Worm (Caenorhabditis elegans) whole organism, mixed stage, embryonic: ENCODE results near the gene C23G10.5.

Experiments used
- blmp-1 ChIP-seq: fragments of 150-350 bp; optimal IDR thresholded peaks from 2 replicates; lab custom pipeline; 2014; ENCODE audit warnings: missing biosample characterization, missing genetic modification characterization
- ceh-39 ChIP-seq: fragments of 150-350 bp; optimal IDR thresholded peaks from 2 replicates; lab custom pipeline; 2014; ENCODE audit warnings: missing biosample characterization, missing genetic modification characterization
- ceh-43 ChIP-seq: fragments of 200-800 bp; sonication (Bioruptor generic); optimal IDR thresholded peaks from 2 replicates; lab custom pipeline; 2018; ENCODE audit warnings: mild to moderate bottlenecking, missing genetic modification characterization, moderate library complexity, missing compliant biosample characterization
- ceh-83 ChIP-seq: fragments of 200-800 bp; sonication (Bioruptor generic); optimal IDR thresholded peaks from 2 replicates; lab custom pipeline; 2018; ENCODE audit warnings: mild to moderate bottlenecking, missing genetic modification characterization, missing compliant biosample characterization
- ces-1 ChIP-seq: fragments of 150-350 bp; optimal IDR thresholded peaks from 2 replicates; lab custom pipeline; 2014; ENCODE audit warnings: missing biosample characterization, missing genetic modification reagents, missing genetic modification characterization
- cnd-1 ChIP-seq: fragments of 200-800 bp; sonication (Bioruptor generic); optimal IDR thresholded peaks from 2 replicates; lab custom pipeline; 2018; ENCODE audit warnings: mild to moderate bottlenecking, missing genetic modification characterization, missing compliant biosample characterization
- drap-1 ChIP-seq: fragments of 200-800 bp; sonication (Bioruptor generic); optimal IDR thresholded peaks from 3 replicates; lab custom pipeline; 2018; ENCODE audit warnings: mild to moderate bottlenecking, missing genetic modification characterization, missing compliant biosample characterization
- elt-1 ChIP-seq: sonication (generic microtip); optimal IDR thresholded peaks from 2 replicates; lab custom pipeline; 2017; ENCODE audit warnings: missing genetic modification characterization, mild to moderate bottlenecking, missing compliant biosample characterization, antibody characterized with exemption, moderate library complexity, borderline replicate concordance; ENCODE audit not compliant: insufficient read depth
- elt-3 ChIP-seq: fragments of 150-350 bp; optimal IDR thresholded peaks from 2 replicates; lab custom pipeline; 2014; ENCODE audit warnings: missing biosample characterization, missing genetic modification characterization
- ham-2 ChIP-seq: fragments of 200-800 bp; sonication (Bioruptor generic); optimal IDR thresholded peaks from 2 replicates; lab custom pipeline; 2018; ENCODE audit warnings: mild to moderate bottlenecking, missing genetic modification characterization, missing compliant biosample characterization
- hlh-1 ChIP-seq: fragments of 150-350 bp; optimal IDR thresholded peaks from 2 replicates; lab custom pipeline; 2014; ENCODE audit warnings: missing biosample characterization, missing genetic modification reagents, missing genetic modification characterization
- lin-13 ChIP-seq: fragments of 150-350 bp; optimal IDR thresholded peaks from 2 replicates; lab custom pipeline; 2014; ENCODE audit warnings: missing biosample characterization, missing genetic modification characterization
- lin-32 ChIP-seq: fragments of 200-800 bp; sonication (Bioruptor generic); optimal IDR thresholded peaks from 2 replicates; lab custom pipeline; 2018; ENCODE audit warnings: mild to moderate bottlenecking, missing genetic modification characterization, missing compliant biosample characterization
- lsy-2 ChIP-seq: fragments of 150-350 bp; optimal IDR thresholded peaks from 2 replicates; lab custom pipeline; 2014; ENCODE audit warnings: missing biosample characterization, missing genetic modification characterization
- mab-5 ChIP-seq: fragments of 150-350 bp; optimal IDR thresholded peaks from 2 replicates; lab custom pipeline; 2014; ENCODE audit warnings: missing biosample characterization, missing genetic modification characterization
- mls-2 ChIP-seq: sonication (generic microtip); optimal IDR thresholded peaks from 2 replicates; lab custom pipeline; 2016; ENCODE audit warnings: mild to moderate bottlenecking, missing genetic modification characterization, moderate library complexity, missing compliant biosample characterization
- nhr-2 ChIP-seq: fragments of 150-350 bp; optimal IDR thresholded peaks from 2 replicates; lab custom pipeline; 2014; ENCODE audit warnings: missing biosample characterization, missing genetic modification characterization
- nhr-237 ChIP-seq: fragments of 150-350 bp; optimal IDR thresholded peaks from 2 replicates; lab custom pipeline; 2014; ENCODE audit warnings: missing biosample characterization, missing genetic modification characterization
- nhr-28 ChIP-seq: fragments of 150-350 bp; optimal IDR thresholded peaks from 2 replicates; lab custom pipeline; 2014; ENCODE audit warnings: missing biosample characterization, missing genetic modification characterization
- nhr-76 ChIP-seq: sonication (generic microtip); optimal IDR thresholded peaks from 2 replicates; lab custom pipeline; 2017; ENCODE audit warnings: missing biosample characterization, missing genetic modification characterization
- pha-4 ChIP-seq: fragments of 150-350 bp; optimal IDR thresholded peaks from 2 replicates; lab custom pipeline; 2018; ENCODE audit warnings: missing biosample characterization, missing genetic modification reagents, missing genetic modification characterization
- sem-2 ChIP-seq: fragments of 200-800 bp; sonication (Bioruptor generic); optimal IDR thresholded peaks from 2 replicates; lab custom pipeline; 2018; ENCODE audit warnings: mild to moderate bottlenecking, missing genetic modification characterization, missing compliant biosample characterization
- snpc-4 ChIP-seq: fragments of 150-350 bp; optimal IDR thresholded peaks from 2 replicates; lab custom pipeline; 2014; ENCODE audit warnings: missing biosample characterization, missing genetic modification characterization
- sptf-1 ChIP-seq: sonication (generic microtip); optimal IDR thresholded peaks from 2 replicates; lab custom pipeline; 2017; ENCODE audit warnings: mild to moderate bottlenecking, missing genetic modification characterization, moderate library complexity, missing compliant biosample characterization
- tbx-8 ChIP-seq: fragments of 200-800 bp; sonication (Bioruptor generic); optimal IDR thresholded peaks from 2 replicates; lab custom pipeline; 2018; ENCODE audit warnings: mild to moderate bottlenecking, missing genetic modification characterization, moderate library complexity, missing compliant biosample characterization
- unc-62 ChIP-seq: fragments of 150-350 bp; optimal IDR thresholded peaks from 2 replicates; lab custom pipeline; 2014; ENCODE audit warnings: missing biosample characterization, missing genetic modification reagents, missing genetic modification characterization
- zip-8 ChIP-seq: fragments of 150-350 bp; optimal IDR thresholded peaks from 2 replicates; lab custom pipeline; 2014; ENCODE audit warnings: missing biosample characterization, missing genetic modification characterization
- ztf-11 ChIP-seq: fragments of 150-350 bp; optimal IDR thresholded peaks from 2 replicates; lab custom pipeline; 2014; ENCODE audit warnings: missing biosample characterization, missing genetic modification characterization

The C23G10.5 gene

ce11 chrIII:6207046-6207445, 16.1 kb downstream of the C23G10.5 start:
- TF ChIP-seq mab-5 (no peak), unc-62 (GFP tag; lab: Kevin White, UChicago) (no peak), cnd-1 (tag; lab: Kevin White, UChicago) (no peak), ham-2 (no peak), ces-1 (GFP tag; lab: Kevin White, UChicago) (no peak), ztf-11 (tag; lab: Kevin White, UChicago) (no peak), nhr-2 (tag; lab: Kevin White, UChicago) (no peak), elt-1 (tag; lab: Kevin White, UChicago) (no peak)

DNA sequence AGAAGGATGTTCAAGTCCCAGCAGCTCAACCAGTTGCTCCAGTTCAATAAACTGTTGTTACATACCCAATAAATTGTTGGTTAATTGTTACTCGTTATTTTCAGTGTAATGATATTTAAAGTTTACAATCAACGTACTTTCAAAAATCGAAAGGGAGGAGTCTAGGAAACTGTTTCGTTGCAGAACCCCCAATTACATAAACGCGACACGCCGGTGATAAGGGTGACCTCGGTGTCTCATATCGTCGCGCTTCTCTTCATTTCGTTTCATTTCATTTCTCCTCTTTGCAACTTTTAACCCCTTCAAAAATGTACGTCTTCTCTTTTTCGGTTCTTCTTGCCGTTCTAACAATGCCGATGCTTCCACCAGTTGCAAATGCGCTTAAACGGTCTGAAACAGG, 17.0 kb downstream of the C23G10.5 start, which contains the start of gene C23G10.2:
Gene C23G10.2 (plus strand): TSS at position 184 of the 400 bp plus-strand sequence.
- TF ChIP-seq ceh-39 (tag; lab: Kevin White, UChicago) (no peak), lin-13 (tag; lab: Kevin White, UChicago) (no peak), nhr-2 (tag; lab: Kevin White, UChicago) (no peak), elt-1 (tag; lab: Kevin White, UChicago) (no peak), nhr-76 (tag; lab: Kevin White, UChicago) (no peak), nhr-28 (tag; lab: Kevin White, UChicago) (no peak), drap-1 (GFP tag; lab: Kevin White, UChicago) (no peak), tbx-8 (GFP tag; lab: Kevin White, UChicago) (no peak), ztf-11 (tag; lab: Kevin White, UChicago) (no peak)
- TF ChIP-seq, all 35 proteins: peak for 0

DNA sequence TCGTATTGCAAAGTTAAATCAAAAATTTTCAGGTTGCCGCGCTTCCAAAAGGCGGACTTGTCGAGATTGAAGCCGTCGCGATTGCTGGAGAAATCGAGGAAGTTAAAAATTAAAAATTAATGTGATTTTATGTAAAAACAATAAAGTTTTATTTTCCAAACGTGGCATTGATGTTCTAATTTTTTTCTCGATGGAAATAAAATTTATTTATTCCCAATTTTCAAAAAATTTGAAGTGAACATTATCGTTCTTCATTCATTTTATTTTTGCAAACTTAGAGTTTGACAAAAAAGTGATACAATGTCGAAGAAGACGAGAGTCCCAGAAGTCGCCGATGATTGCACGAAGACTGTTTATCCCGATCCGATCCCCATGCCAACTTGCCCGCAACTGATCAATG, 18.1 kb downstream of the C23G10.5 start, which contains the start of gene C23G10.1:
Gene C23G10.1 (plus strand): TSS at position 301 of the 400 bp plus-strand sequence.
- TF ChIP-seq nhr-237 (tag; lab: Kevin White, UChicago) (no peak), nhr-76 (tag; lab: Kevin White, UChicago) (no peak), cnd-1 (tag; lab: Kevin White, UChicago) (no peak)

ce11 chrIII:6210215-6210822, 19.4 kb downstream of the C23G10.5 start:
- no peak for TF ChIP-seq ceh-43 (GFP tag; lab: Kevin White, UChicago)
- TF ChIP-seq, all 35 proteins: peak for 0

- no peak for TF ChIP-seq nhr-237 (tag; lab: Kevin White, UChicago)
- TF ChIP-seq snpc-4 (tag; lab: Kevin White, UChicago): no peak
- TF ChIP-seq mls-2 (tag; lab: Kevin White, UChicago): no peak
- TF ChIP-seq zip-8: no peak
- no peak for TF ChIP-seq lin-13 (tag; lab: Kevin White, UChicago)
- TF ChIP-seq cnd-1 (tag; lab: Kevin White, UChicago): no peak
- no peak for TF ChIP-seq pha-4 (tag; lab: Kevin White, UChicago)
- no peak for TF ChIP-seq lin-32
- no peak for TF ChIP-seq lsy-2 (tag; lab: Kevin White, UChicago)
- no peak for TF ChIP-seq ceh-43 (GFP tag; lab: Kevin White, UChicago)
- no peak for TF ChIP-seq unc-62 (GFP tag; lab: Kevin White, UChicago)
- no peak for TF ChIP-seq ceh-39 (tag; lab: Kevin White, UChicago)
- no peak for TF ChIP-seq tbx-8 (GFP tag; lab: Kevin White, UChicago)
- no peak for TF ChIP-seq sem-2
- TF ChIP-seq, all 35 proteins: peak for 0
Measured at ce11 chrIII:6213915-6214314, 23.0 kb downstream of the C23G10.5 start, which contains the start of gene C23G10.10. Gene C23G10.10 (minus strand): TSS chrIII:6214015.

DNA sequence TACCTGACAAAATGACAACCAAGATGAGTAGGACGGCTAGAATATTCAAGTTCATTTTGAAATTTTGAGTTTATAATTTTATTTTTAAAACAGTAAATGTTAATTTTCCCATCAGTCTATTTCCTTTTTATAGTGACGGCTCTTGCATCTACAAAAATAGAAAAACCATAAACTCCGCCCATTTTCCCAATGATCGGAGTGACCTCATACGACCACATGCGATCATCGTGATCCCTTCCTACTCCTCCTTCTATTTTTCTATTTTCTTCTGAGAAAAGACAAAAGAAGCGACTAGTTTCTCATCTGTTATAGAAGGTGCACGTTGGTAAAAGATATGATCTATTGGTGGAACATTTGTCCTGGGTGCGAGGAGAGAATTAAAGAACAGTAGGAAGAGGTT, 24.6 kb downstream of the C23G10.5 start, which contains the start of gene C23G10.11:
Gene C23G10.11 (minus strand): TSS at position 101 of the 400 bp plus-strand sequence.
- TF ChIP-seq lsy-2 (tag; lab: Kevin White, UChicago): no peak
- TF ChIP-seq hlh-1 (tag; lab: Kevin White, UChicago): no peak
- no peak for TF ChIP-seq blmp-1 (tag; lab: Kevin White, UChicago)
- TF ChIP-seq ztf-11 (tag; lab: Kevin White, UChicago): no peak
- no peak for TF ChIP-seq lin-13 (tag; lab: Kevin White, UChicago)
- no peak for TF ChIP-seq drap-1 (GFP tag; lab: Kevin White, UChicago)

- TF ChIP-seq drap-1 (GFP tag; lab: Kevin White, UChicago) (no peak), nhr-237 (tag; lab: Kevin White, UChicago) (no peak), snpc-4 (tag; lab: Kevin White, UChicago) (no peak), mab-5 (no peak), elt-3 (tag; lab: Kevin White, UChicago) (no peak), sptf-1 (tag; lab: Kevin White, UChicago) (no peak), ceh-83 (GFP tag; lab: Kevin White, UChicago) (no peak), unc-62 (GFP tag; lab: Kevin White, UChicago) (no peak), lin-32 (no peak), ztf-11 (tag; lab: Kevin White, UChicago) (no peak)
Measured at ce11 chrIII:6215943-6216342, 25.0 kb downstream of the C23G10.5 start.
